Fruit fly (Drosophila melanogaster) S2 (cell line): Measurements from ENCODE around the gene Top2.

Source experiments
- CG8478 ChIP-seq: fragments of >200 bp; optimal IDR thresholded peaks from 2 replicates; lab custom pipeline; 2018
- CTCF ChIP-seq, 2 experiments: fragments of >200 bp; optimal IDR thresholded peaks; 2 replicates each; lab custom pipeline; 2018

DNA sequence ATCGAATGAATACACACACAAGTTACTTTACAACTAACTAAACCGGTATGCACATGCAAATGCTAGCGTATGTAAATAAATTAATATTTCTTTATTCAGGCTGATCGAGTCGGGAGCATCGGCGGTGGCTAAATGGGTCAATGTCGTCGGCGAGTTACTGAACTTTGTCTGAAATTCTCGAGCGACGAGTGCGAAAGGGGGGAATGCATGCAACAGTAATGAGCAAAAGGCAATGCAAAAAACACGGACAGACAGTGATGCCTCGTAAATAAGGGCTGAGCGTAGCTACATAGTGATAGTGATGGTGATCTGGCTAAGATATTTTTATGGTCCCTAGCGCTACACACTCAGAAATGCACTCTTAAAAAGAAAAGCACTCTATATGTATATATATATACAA lies 12.6 kb downstream of the Top2 start:
- no peak for TF ChIP-seq CTCF (optimal IDR thresholded peaks at IDR 0.05; lab: Kevin White, UChicago)
- no peak for TF ChIP-seq CG8478 (lab: Kevin White, UChicago)
